Worm (Caenorhabditis elegans): ENCODE results near the gene nspg-9.

nspg-9 gene

DNA sequence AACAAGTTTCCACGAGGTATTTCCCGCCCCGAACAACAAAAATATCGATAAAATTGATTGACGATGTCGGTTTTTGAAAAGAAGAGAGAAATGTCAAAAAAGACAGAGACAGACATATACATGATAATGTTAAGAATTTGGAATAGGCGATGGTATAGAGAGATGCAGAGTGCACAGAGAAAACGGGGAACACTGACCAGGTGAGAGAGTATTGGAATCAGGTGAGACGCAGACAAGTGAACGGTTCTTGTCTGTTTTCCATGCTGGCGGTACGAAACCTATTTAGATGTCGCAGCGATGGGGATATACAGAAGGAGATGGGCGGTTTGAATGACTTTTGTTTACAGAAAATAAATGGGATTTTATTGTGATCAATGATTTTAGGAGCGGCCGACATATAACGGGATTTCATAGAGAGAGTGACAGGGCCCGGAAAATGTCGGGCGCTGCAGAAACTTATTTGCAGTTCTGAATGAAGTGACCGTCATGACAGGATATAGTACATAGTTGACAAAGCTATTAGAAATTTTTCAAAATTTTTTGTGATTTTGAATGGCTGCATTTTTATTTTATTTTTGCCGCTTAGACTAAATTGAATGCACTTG is 11.4 kb upstream of the nspg-9 start (continued):
- TF ChIP-seq rnt-1 (tag; optimal IDR thresholded peaks at IDR 0.05), result no peak

DNA sequence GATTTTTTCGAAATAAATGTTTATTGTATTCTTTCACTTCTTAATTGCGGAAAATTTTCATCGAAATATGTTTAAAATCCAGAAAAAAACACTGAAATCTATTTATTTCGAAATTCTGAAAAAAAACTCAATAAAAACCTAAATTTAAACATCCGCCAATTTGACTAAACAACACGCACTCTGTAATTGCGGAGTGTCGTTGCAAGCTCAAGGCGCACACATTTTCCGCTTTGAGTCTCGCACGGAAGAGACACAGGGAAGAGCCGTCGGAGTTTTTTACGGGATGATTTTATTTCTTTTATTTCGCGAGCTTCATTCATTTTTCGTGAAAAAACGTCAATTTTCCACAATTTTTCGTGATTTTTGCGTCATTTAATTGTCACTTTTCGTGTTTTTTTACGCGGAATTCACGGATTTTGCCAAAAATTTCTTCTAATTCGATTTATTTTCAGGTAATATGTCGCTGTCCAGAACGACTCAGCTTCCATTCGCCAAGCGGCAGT is 7.4 kb downstream of the nspg-9 start, which contains the start of gene dld-1:
Gene dld-1 (plus strand): TSS at position 453 of the 503 bp plus-strand sequence.
- no peak for TF ChIP-seq K02D7.2 (tag; optimal IDR thresholded peaks at IDR 0.05)
- peak; percentile 77 for TF ChIP-seq elt-2 (tag; optimal IDR thresholded peaks at IDR 0.05)
- TF ChIP-seq C38D4.7 (GFP tag; optimal IDR thresholded peaks at IDR 0.05), result no peak
- TF ChIP-seq eyg-1 (tag; optimal IDR thresholded peaks at IDR 0.05), result no peak
- TF ChIP-seq syd-9 (tag; optimal IDR thresholded peaks at IDR 0.05), result peak; percentile 9
- no peak for TF ChIP-seq ahr-1 (tag; optimal IDR thresholded peaks at IDR 0.05)
- TF ChIP-seq sdc-2 (tag; optimal IDR thresholded peaks at IDR 0.05), result no peak
- TF ChIP-seq che-1 (tag; optimal IDR thresholded peaks at IDR 0.05), result no peak
- peak; percentile 90 for TF ChIP-seq ceh-30 (tag; optimal IDR thresholded peaks at IDR 0.05)
- TF ChIP-seq elt-4 (tag; optimal IDR thresholded peaks at IDR 0.05), result no peak
- TF ChIP-seq zip-5 (tag; optimal IDR thresholded peaks at IDR 0.05), result no peak
- TF ChIP-seq hlh-8 (tag; optimal IDR thresholded peaks at IDR 0.05), result no peak
- TF ChIP-seq ceh-31 (tag; optimal IDR thresholded peaks at IDR 0.05), result peak; percentile 94
- TF ChIP-seq ceh-6 (GFP tag; optimal IDR thresholded peaks at IDR 0.05), result no peak
- no peak for TF ChIP-seq madf-2 (tag; optimal IDR thresholded peaks at IDR 0.05)
- TF ChIP-seq ceh-2 (tag; optimal IDR thresholded peaks at IDR 0.05), result no peak
- TF ChIP-seq ceh-34 (tag; optimal IDR thresholded peaks at IDR 0.05), result peak; percentile 16
- TF ChIP-seq mec-3 (tag; optimal IDR thresholded peaks at IDR 0.05; ENCODE audit: borderline replicate concordance), result no peak
- peak; percentile 94 for TF ChIP-seq pax-1 (tag; optimal IDR thresholded peaks at IDR 0.05)
- no peak for TF ChIP-seq pqm-1 (tag; optimal IDR thresholded peaks at IDR 0.05)
- no peak for TF ChIP-seq ceh-14 (tag; optimal IDR thresholded peaks at IDR 0.05)
- no peak for TF ChIP-seq ceh-45 (GFP tag; IDR thresholded peaks at IDR 0.05)
- TF ChIP-seq hlh-6 (tag; optimal IDR thresholded peaks at IDR 0.05), result no peak
- peak; percentile 73 for TF ChIP-seq rnt-1 (tag; optimal IDR thresholded peaks at IDR 0.05)
- no peak for TF ChIP-seq ceh-24 (tag; optimal IDR thresholded peaks at IDR 0.05)
- TF ChIP-seq fax-1 (tag; optimal IDR thresholded peaks at IDR 0.05), result no peak
- no peak for TF ChIP-seq nhr-232 (tag; optimal IDR thresholded peaks at IDR 0.05)
- TF ChIP-seq sox-2 (GFP tag; IDR thresholded peaks at IDR 0.05), result no peak; the same call in 1 of the 2 replicates
- TF ChIP-seq Y22D7AL.16 (tag; optimal IDR thresholded peaks at IDR 0.05), result peak; percentile 12
- TF ChIP-seq ceh-18 (tag; optimal IDR thresholded peaks at IDR 0.05), result peak; percentile 79
- TF ChIP-seq gmeb-2 (tag; optimal IDR thresholded peaks at IDR 0.05), result no peak
- no peak for TF ChIP-seq F13H6.1 (tag; optimal IDR thresholded peaks at IDR 0.05)
- TF ChIP-seq odd-2 (tag; optimal IDR thresholded peaks at IDR 0.05), result no peak
- no peak for TF ChIP-seq hlh-13 (GFP tag; optimal IDR thresholded peaks at IDR 0.05)
- TF ChIP-seq hlh-15 (tag; optimal IDR thresholded peaks at IDR 0.05), result peak; percentile 2
- TF ChIP-seq ceh-22 (tag; optimal IDR thresholded peaks at IDR 0.05), result no peak
- TF ChIP-seq lim-6 (tag; optimal IDR thresholded peaks at IDR 0.05), result no peak
- peak; percentile 96 for TF ChIP-seq unc-42 (tag; optimal IDR thresholded peaks at IDR 0.05)
- TF ChIP-seq pag-3 (tag; optimal IDR thresholded peaks at IDR 0.05; ENCODE audit: borderline replicate concordance), result no peak
- TF ChIP-seq npax-4 (tag; optimal IDR thresholded peaks at IDR 0.05), result no peak
- no peak for TF ChIP-seq pha-2 (tag; optimal IDR thresholded peaks at IDR 0.05)
- TF ChIP-seq ceh-48 (tag; optimal IDR thresholded peaks at IDR 0.05), result peak; percentile 54
- TF ChIP-seq pat-9 (tag; optimal IDR thresholded peaks at IDR 0.05), result no peak
- TF ChIP-seq pha-4 (tag; optimal IDR thresholded peaks at IDR 0.05), result no peak
- peak; percentile 68 for TF ChIP-seq fkh-10 (GFP tag; optimal IDR thresholded peaks at IDR 0.05)
- no peak for TF ChIP-seq nhr-11 (tag; optimal IDR thresholded peaks at IDR 0.05)
- peak; percentile 74 for TF ChIP-seq hlh-30 (tag; optimal IDR thresholded peaks at IDR 0.05; ENCODE audit: insufficient read depth)
- no peak for TF ChIP-seq ref-2 (tag; optimal IDR thresholded peaks at IDR 0.05)
- TF ChIP-seq T23F11.4 (GFP tag; optimal IDR thresholded peaks at IDR 0.05), result no peak
- TF ChIP-seq ztf-16 (tag; optimal IDR thresholded peaks at IDR 0.05), result peak; percentile 50
- TF ChIP-seq ttx-3 (tag; optimal IDR thresholded peaks at IDR 0.05), result peak; percentile 16

Data from whole organism, late embryonic.